Worm (Caenorhabditis elegans): ENCODE measurements around the gene clec-31.

Gene clec-31

DNA sequence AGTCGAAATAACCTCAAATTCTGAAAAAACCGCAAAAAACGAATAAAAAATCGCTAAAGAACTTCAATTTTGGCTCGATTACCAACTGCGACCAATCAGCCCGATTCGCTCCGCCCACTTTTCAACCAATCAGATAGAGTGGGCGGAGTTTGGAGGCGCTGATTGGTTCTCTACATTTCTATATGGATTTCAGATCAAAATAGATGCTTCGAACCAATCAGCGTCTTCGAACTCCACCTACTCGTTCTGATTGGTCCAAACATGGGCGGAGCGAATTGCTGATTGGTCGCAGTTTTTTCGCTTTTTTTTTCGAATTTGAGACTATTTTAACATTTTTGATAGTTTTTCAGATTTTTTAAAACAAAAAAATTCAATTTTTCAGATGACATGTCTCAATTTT, 49.7 kb downstream of the clec-31 start:
- no peak for TF ChIP-seq ztf-4 (tag; optimal IDR thresholded peaks at IDR 0.05)
- TF ChIP-seq sma-3 (GFP tag; optimal IDR thresholded peaks at IDR 0.05) = no peak
- TF ChIP-seq ztf-11 (tag; optimal IDR thresholded peaks at IDR 0.05) = no peak
- no peak for TF ChIP-seq lin-39 (tag; optimal IDR thresholded peaks at IDR 0.05)
- TF ChIP-seq skn-1 (tag; optimal IDR thresholded peaks at IDR 0.05) = no peak
- TF ChIP-seq egl-27 (tag; optimal IDR thresholded peaks at IDR 0.05) = no peak
- TF ChIP-seq ama-1 (optimal IDR thresholded peaks at IDR 0.05) = no peak
- no peak for TF ChIP-seq sma-9 (GFP tag; optimal IDR thresholded peaks at IDR 0.05)
- no peak for TF ChIP-seq sma-9 (tag; optimal IDR thresholded peaks at IDR 0.05)
- TF ChIP-seq crh-2 (tag; optimal IDR thresholded peaks at IDR 0.05) = no peak
- no peak for TF ChIP-seq C34F6.9 (tag; optimal IDR thresholded peaks at IDR 0.05)
- TF ChIP-seq nhr-25 (tag; optimal IDR thresholded peaks at IDR 0.05) = no peak
- no peak for TF ChIP-seq mbf-1 (tag; optimal IDR thresholded peaks at IDR 0.05)
- no peak for TF ChIP-seq fos-1 (tag; optimal IDR thresholded peaks at IDR 0.05)
- TF ChIP-seq mab-5 (tag; optimal IDR thresholded peaks at IDR 0.05) = no peak
- TF ChIP-seq nhr-237 (tag; optimal IDR thresholded peaks at IDR 0.05) = no peak
- TF ChIP-seq ZK546.5 (tag; optimal IDR thresholded peaks at IDR 0.05) = no peak
- no peak for TF ChIP-seq alr-1 (tag; optimal IDR thresholded peaks at IDR 0.05)
- no peak for TF ChIP-seq R02D3.7 (tag; optimal IDR thresholded peaks at IDR 0.05)
- TF ChIP-seq lin-11 (tag; optimal IDR thresholded peaks at IDR 0.05) = no peak
- no peak for TF ChIP-seq nhr-21 (tag; optimal IDR thresholded peaks at IDR 0.05)

All from whole organism, L2 larva.